Worm (Caenorhabditis elegans): ENCODE data around the gene B0244.7.

DNA sequence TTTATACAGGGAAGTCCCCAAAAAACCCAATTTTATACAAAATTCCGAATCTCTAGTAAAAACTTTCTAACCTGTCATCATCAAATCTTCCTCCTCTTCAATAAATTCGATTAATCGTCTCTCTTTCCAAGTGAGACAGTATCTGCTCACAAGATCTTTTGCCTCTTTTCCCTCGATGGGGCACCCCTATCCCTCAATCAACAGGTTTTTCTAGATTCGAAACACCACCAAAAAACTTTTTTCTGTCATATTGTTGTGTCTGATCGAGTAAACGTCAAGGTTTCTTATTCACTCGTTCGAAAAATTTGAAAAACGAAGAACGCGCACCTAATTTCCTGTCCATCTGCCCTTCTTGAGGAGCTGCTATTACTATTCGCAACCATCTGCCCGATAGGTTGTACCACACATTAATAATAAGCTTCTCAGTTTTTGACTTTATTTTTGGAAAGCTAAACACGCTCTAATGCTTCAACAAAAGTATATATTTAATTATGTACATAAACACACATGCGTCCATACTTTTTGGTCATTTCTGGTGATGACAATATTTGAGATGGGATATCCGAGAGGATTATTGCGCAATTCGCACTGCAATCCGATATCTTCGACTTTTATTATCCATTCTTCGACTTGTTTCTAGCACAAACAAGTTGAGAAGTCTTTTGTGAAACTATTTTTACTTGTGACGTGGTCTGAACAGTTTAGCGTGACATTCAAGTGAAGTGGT, 12.0 kb upstream of the B0244.7 start:
- TF ChIP-seq ZK546.5 (tag; optimal IDR thresholded peaks at IDR 0.05) = no peak
- TF ChIP-seq pha-4 (tag; optimal IDR thresholded peaks at IDR 0.05) = no peak
- TF ChIP-seq lsy-12 (tag; optimal IDR thresholded peaks at IDR 0.05) = no peak

Measured in whole organism, L3 larva.